Worm (Caenorhabditis elegans) whole organism, L4/young adult: Measurements from ENCODE around the gene crt-1.

Source experiments
- W03F9.2 ChIP-seq: fragments of 150-350 bp; optimal IDR thresholded peaks from 2 replicates; lab custom pipeline; 2014; ENCODE audit warnings: missing biosample characterization, missing genetic modification characterization
- him-1 ChIP-seq: sonication (generic microtip); optimal IDR thresholded peaks from 2 replicates; lab custom pipeline; 2016; ENCODE audit warnings: missing genotype, missing genetic modification reagents, missing genetic modification characterization, missing compliant biosample characterization

ce11 chrV:6110533-6110932, 10.2 kb upstream of the crt-1 start, which contains the start of gene F17A9.4:
- TF ChIP-seq him-1 (tag; lab: Kevin White, UChicago) (no peak), W03F9.2 (no peak)
